Worm (Caenorhabditis elegans): ENCODE results near the gene B0273.115.
"Not testable (repeated sequence)": the region's sequence is repeated elsewhere in the genome, so short reads cannot be mapped to it uniquely, and the experiment has no call there.

The B0273.115 gene

DNA sequence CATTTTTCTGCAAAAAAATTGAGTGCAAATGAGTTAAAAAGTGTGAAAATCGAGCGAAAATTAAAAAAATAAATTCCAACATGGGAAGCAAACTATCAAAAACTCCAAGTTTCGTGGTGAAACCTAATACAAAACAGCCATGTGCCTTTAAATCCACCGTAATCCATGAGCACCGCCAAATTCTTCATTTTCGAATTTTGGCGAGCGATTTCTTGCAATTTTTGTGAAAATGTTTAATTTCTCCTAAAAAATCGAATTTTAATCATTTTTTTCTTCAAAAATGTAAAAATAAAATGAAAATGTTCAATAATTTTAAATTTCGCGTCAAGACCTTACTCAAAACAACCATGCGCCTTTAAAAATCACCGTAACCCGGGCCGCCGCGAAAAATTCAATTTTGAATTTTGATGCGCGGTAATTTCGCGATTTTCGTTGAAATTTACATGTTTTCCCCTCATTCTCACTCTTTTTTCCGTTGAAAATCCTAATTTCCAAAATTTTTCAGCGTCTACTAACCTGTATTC lies 4.7 kb downstream of the B0273.115 start, which contains the start of the genes snpc-3.1 and puf-7:
Gene snpc-3.1, minus strand, starts transcription at position 51 of the 524 bp plus-strand sequence.
Gene puf-7, plus strand, starts transcription at position 506 of the 524 bp plus-strand sequence.
- TF ChIP-seq efl-1 (optimal IDR thresholded peaks at IDR 0.05); efl-1 (GFP tag; optimal IDR thresholded peaks at IDR 0.05 in 1 of 2); tbx-2 (tag; optimal IDR thresholded peaks at IDR 0.05); ztf-4 (tag; optimal IDR thresholded peaks at IDR 0.05): not testable (repeated sequence)

DNA sequence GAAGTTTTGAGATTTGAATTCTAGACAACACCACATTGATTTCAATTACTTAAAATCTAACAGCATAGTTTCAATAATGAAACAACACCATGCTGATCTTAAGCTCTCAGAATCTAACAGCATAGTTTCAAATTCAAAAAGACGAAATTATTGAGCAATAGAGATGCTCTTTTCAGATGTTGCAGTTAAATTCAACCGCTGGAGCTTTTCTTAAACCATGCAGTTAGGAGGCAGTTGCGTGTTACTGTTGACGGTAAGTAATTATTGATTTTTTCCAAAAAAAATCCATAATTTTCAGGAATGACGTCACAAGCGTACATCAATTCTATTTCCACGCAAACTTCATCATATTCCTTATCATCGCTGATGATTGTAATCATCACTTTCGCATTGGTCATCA lies 8.2 kb downstream of the B0273.115 start, which contains the start of gene T11F8.5:
Gene T11F8.5, plus strand, starts transcription at position 301 of the 400 bp plus-strand sequence.
- TF ChIP-seq nhr-28 (tag; optimal IDR thresholded peaks at IDR 0.05) (no peak), hpl-2 (GFP tag; optimal IDR thresholded peaks at IDR 0.05) (no peak), rnt-1 (tag; optimal IDR thresholded peaks at IDR 0.05) (no peak), lin-14 (GFP tag; optimal IDR thresholded peaks at IDR 0.05) (no peak), blmp-1 (tag; optimal IDR thresholded peaks at IDR 0.05) (no peak), zag-1 (tag; optimal IDR thresholded peaks at IDR 0.05) (no peak), lin-15B (tag; optimal IDR thresholded peaks at IDR 0.05) (no peak), alr-1 (tag; optimal IDR thresholded peaks at IDR 0.05; ENCODE audit: borderline replicate concordance) (no peak), mep-1 (tag; optimal IDR thresholded peaks at IDR 0.05) (no peak), C16A3.4 (tag; optimal IDR thresholded peaks at IDR 0.05) (no peak), lin-35 (GFP tag; optimal IDR thresholded peaks at IDR 0.05) (no peak), snpc-4 (tag; optimal IDR thresholded peaks at IDR 0.05) (no peak), pqm-1 (tag; optimal IDR thresholded peaks at IDR 0.05) (no peak), fos-1 (tag; optimal IDR thresholded peaks at IDR 0.05) (no peak), ceh-88 (GFP tag; IDR thresholded peaks at IDR 0.05) (no peak)

DNA sequence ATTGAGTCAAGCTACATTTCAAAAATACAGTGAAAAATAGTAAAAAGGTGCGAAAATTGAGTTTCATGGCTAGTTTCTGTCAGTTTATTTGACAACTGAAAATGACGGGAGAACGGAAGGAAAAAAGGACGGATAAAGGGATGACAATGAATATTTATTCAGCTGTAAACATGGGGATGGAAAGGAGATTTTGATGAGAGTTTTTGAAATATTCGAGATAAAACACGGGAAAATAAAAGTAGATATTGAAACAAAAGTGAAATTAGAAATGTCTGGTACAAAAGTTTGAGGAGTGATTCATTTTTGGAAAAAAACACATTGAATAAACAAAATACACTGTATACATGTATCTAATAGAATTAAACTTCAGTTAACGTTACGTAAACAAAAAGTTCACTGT lies 8.7 kb downstream of the B0273.115 start, which contains the start of gene T11F8.12:
Gene T11F8.12, minus strand, starts transcription at position 101 of the 400 bp plus-strand sequence.
- TF ChIP-seq efl-3 (GFP tag; optimal IDR thresholded peaks at IDR 0.05), result no peak
- TF ChIP-seq zag-1 (tag; optimal IDR thresholded peaks at IDR 0.05), result no peak
- TF ChIP-seq nhr-85 (tag), result no peak
- TF ChIP-seq lin-14 (GFP tag; optimal IDR thresholded peaks at IDR 0.05), result no peak
- no peak for TF ChIP-seq tbx-2 (tag; optimal IDR thresholded peaks at IDR 0.05)
- TF ChIP-seq ceh-8 (GFP tag; optimal IDR thresholded peaks at IDR 0.05), result no peak
- TF ChIP-seq jun-1 (tag; optimal IDR thresholded peaks at IDR 0.05), result no peak
- TF ChIP-seq vab-15 (tag; optimal IDR thresholded peaks at IDR 0.05), result no peak
- no peak for TF ChIP-seq ztf-4 (tag; optimal IDR thresholded peaks at IDR 0.05)
- TF ChIP-seq nhr-84 (tag; optimal IDR thresholded peaks at IDR 0.05), result no peak
- TF ChIP-seq swsn-7 (tag; optimal IDR thresholded peaks at IDR 0.05), result no peak
- no peak for TF ChIP-seq egl-13 (tag; optimal IDR thresholded peaks at IDR 0.05)
- no peak for TF ChIP-seq lin-15B (tag; optimal IDR thresholded peaks at IDR 0.05)
- no peak for TF ChIP-seq Y116A8C.19 (tag; optimal IDR thresholded peaks at IDR 0.05; ENCODE audit: borderline replicate concordance)
- TF ChIP-seq nhr-47 (tag; optimal IDR thresholded peaks at IDR 0.05), result no peak
- no peak for TF ChIP-seq irx-1 (tag; optimal IDR thresholded peaks at IDR 0.05)
- TF ChIP-seq blmp-1 (tag; optimal IDR thresholded peaks at IDR 0.05), result no peak
- no peak for TF ChIP-seq isw-1 (GFP tag; IDR thresholded peaks at IDR 0.05)
- no peak for TF ChIP-seq unc-62 (GFP tag; optimal IDR thresholded peaks at IDR 0.05)

DNA sequence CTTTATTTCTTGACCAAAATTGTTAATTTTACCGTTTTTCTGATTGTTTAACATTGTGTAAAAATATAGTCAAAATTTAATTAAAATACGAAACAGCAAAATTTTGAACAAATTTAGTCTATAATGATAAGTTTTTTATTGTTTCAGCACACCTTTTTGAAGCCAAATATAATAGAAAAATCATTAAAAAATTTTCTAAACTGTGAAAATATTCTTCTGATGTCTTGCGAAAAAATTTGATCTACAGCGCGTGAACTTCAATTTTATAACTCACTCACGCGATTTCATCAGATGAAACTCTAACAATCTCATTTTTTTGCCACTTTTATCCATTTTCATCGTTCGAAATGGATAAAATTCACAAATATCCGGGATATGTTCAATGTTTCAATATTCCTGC lies 11.7 kb downstream of the B0273.115 start, which contains the start of gene T11F8.1:
Gene T11F8.1, plus strand, starts transcription at position 301 of the 400 bp plus-strand sequence.
- TF ChIP-seq ama-1 (optimal IDR thresholded peaks at IDR 0.05), result no peak
- no peak for TF ChIP-seq mep-1 (tag; optimal IDR thresholded peaks at IDR 0.05)
- no peak for TF ChIP-seq grh-1 (GFP tag; IDR thresholded peaks at IDR 0.05)
- TF ChIP-seq aha-1 (tag; optimal IDR thresholded peaks at IDR 0.05), result no peak
- no peak for TF ChIP-seq elt-2 (tag; optimal IDR thresholded peaks at IDR 0.05)
- no peak for TF ChIP-seq jun-1 (tag; optimal IDR thresholded peaks at IDR 0.05)
- no peak for TF ChIP-seq nhr-19 (GFP tag; conservative IDR thresholded peaks at IDR 0.05)
- no peak for TF ChIP-seq nhr-85 (tag)
- TF ChIP-seq elt-3 (tag; optimal IDR thresholded peaks at IDR 0.05), result no peak
- TF ChIP-seq nhr-28 (tag; optimal IDR thresholded peaks at IDR 0.05), result no peak
- TF ChIP-seq zip-4 (GFP tag; optimal IDR thresholded peaks at IDR 0.05), result no peak
- no peak for TF ChIP-seq fkh-8 (tag; optimal IDR thresholded peaks at IDR 0.05)
